Fruit fly (Drosophila melanogaster) whole organism, embryonic: Measurements from ENCODE around the gene Evi5.

Experiments
- Abd-B ChIP-seq: fragments of 200-800 bp; sonication (Bioruptor generic); optimal IDR thresholded peaks from 2 replicates; lab custom pipeline; 2018; ENCODE audit warnings: missing biosample characterization, mild to moderate bottlenecking, missing genetic modification characterization, moderate library complexity
- CG12744 ChIP-seq: fragments of 200-800 bp; sonication (Bioruptor generic); optimal IDR thresholded peaks from 2 replicates; lab custom pipeline; 2016; ENCODE audit warnings: missing biosample characterization, missing genetic modification characterization
- CG14965 ChIP-seq: fragments of 200-800 bp; sonication (Bioruptor generic); optimal IDR thresholded peaks from 2 replicates; lab custom pipeline; 2016; ENCODE audit warnings: missing biosample characterization, missing genetic modification characterization, borderline replicate concordance
- CG18476 ChIP-seq: fragments of 200-800 bp; sonication (Bioruptor generic); optimal IDR thresholded peaks from 2 replicates; lab custom pipeline; 2016; ENCODE audit warnings: missing biosample characterization, mild to moderate bottlenecking, missing genetic modification characterization
- CG30020 ChIP-seq: fragments of 200-800 bp; optimal IDR thresholded peaks from 2 replicates; lab custom pipeline; 2019; ENCODE audit warnings: missing biosample characterization, mild to moderate bottlenecking, missing genetic modification characterization, moderate library complexity
- CG4328 ChIP-seq: fragments of 200-800 bp; sonication (Bioruptor generic); optimal IDR thresholded peaks from 3 replicates; lab custom pipeline; 2017; ENCODE audit warnings: missing biosample characterization, missing genetic modification reagents, missing genetic modification characterization
- CG4360 ChIP-seq: fragments of 200-800 bp; sonication (Bioruptor generic); IDR thresholded peaks from 2 replicates; pipeline ENCODE4 v1.3.6; 2022; ENCODE audit warnings: missing biosample characterization, missing genetic modification characterization
- CG6175 ChIP-seq: fragments of 200-800 bp; sonication (Bioruptor generic); IDR thresholded peaks from 3 replicates; pipeline ENCODE4 v1.3.6; 2022; ENCODE audit warnings: missing biosample characterization, missing genetic modification characterization
- CG7928 ChIP-seq: fragments of 200-800 bp; sonication (Bioruptor generic); optimal IDR thresholded peaks from 2 replicates; lab custom pipeline; 2017; ENCODE audit warnings: missing biosample characterization, mild to moderate bottlenecking, missing genetic modification characterization
- CG9876 ChIP-seq: fragments of 200-800 bp; sonication (Bioruptor generic); optimal IDR thresholded peaks from 2 replicates; lab custom pipeline; 2016; ENCODE audit warnings: missing biosample characterization, missing genetic modification characterization
- CG9932 ChIP-seq: fragments of 200-800 bp; sonication (Bioruptor generic); IDR thresholded peaks from 2 replicates; pipeline ENCODE4 v1.3.6; 2022; ENCODE audit warnings: missing biosample characterization, missing genetic modification characterization
- Camta ChIP-seq: fragments of 200-800 bp; sonication (Bioruptor generic); optimal IDR thresholded peaks from 2 replicates; lab custom pipeline; 2016; ENCODE audit warnings: missing biosample characterization, missing genetic modification characterization
- Chrac-16 ChIP-seq: fragments of 200-800 bp; sonication (Bioruptor generic); optimal IDR thresholded peaks from 3 replicates; lab custom pipeline; 2016; ENCODE audit warnings: missing biosample characterization, missing genetic modification characterization
- Dbx ChIP-seq: fragments of 200-800 bp; sonication (Bioruptor generic); IDR thresholded peaks from 3 replicates; pipeline ENCODE4 v1.3.6; 2022; ENCODE audit warnings: missing biosample characterization, missing genetic modification characterization
- Dp ChIP-seq: fragments of 200-800 bp; sonication (Bioruptor generic); optimal IDR thresholded peaks from 2 replicates; lab custom pipeline; 2018; ENCODE audit warnings: missing biosample characterization, mild to moderate bottlenecking, missing genetic modification characterization, moderate library complexity
- E2f2 ChIP-seq: fragments of 200-800 bp; sonication (Bioruptor generic); IDR thresholded peaks from 2 replicates; pipeline ENCODE4 v1.3.6; 2022; ENCODE audit warnings: missing biosample characterization, missing genetic modification characterization
- HLHmδ ChIP-seq: fragments of 200-800 bp; sonication (Bioruptor generic); optimal IDR thresholded peaks from 2 replicates; lab custom pipeline; 2018; ENCODE audit warnings: missing biosample characterization, mild to moderate bottlenecking, missing genetic modification characterization, moderate library complexity
- Hey ChIP-seq: fragments of 200-800 bp; sonication (Bioruptor generic); optimal IDR thresholded peaks from 3 replicates; lab custom pipeline; 2018; ENCODE audit warnings: missing biosample characterization, mild to moderate bottlenecking, missing genetic modification characterization
- Hr51 ChIP-seq, 2 experiments: fragments of 200-800 bp; sonication (Bioruptor generic); optimal IDR thresholded peaks; 2 replicates in 1 of 2; 3 replicates in 1 of 2; lab custom pipeline; 2016 to 2018; ENCODE audit warnings: missing biosample characterization in 2 of 2, missing genetic modification characterization in 2 of 2, mild to moderate bottlenecking in 1 of 2, moderate library complexity in 1 of 2
- Hr78 ChIP-seq, 2 experiments: fragments of 200-800 bp in 1 of 2; fragments of >200 bp in 1 of 2; sonication (Bioruptor generic) in 1 of 2; optimal IDR thresholded peaks; 2 replicates each; lab custom pipeline; 2017 to 2019; ENCODE audit warnings: missing biosample characterization in 2 of 2, missing genetic modification characterization in 2 of 2, mild to moderate bottlenecking in 1 of 2, moderate library complexity in 1 of 2
- MBD-R2 ChIP-seq: fragments of 200-800 bp; sonication (Bioruptor generic); IDR thresholded peaks from 2 replicates; pipeline ENCODE4 v1.3.6; 2022; ENCODE audit warnings: missing biosample characterization, missing genetic modification characterization
- NK7.1 ChIP-seq: fragments of 200-800 bp; sonication (Bioruptor generic); optimal IDR thresholded peaks from 3 replicates; lab custom pipeline; 2016; ENCODE audit warnings: missing biosample characterization, missing genetic modification characterization
- Neu2 ChIP-seq: fragments of 200-800 bp; sonication (Bioruptor generic); optimal IDR thresholded peaks from 3 replicates; lab custom pipeline; 2016; ENCODE audit warnings: missing biosample characterization, missing genetic modification characterization, borderline replicate concordance
- Nf-YA ChIP-seq: fragments of 200-800 bp; sonication (Bioruptor generic); IDR thresholded peaks from 2 replicates; pipeline ENCODE4 v1.3.6; 2022; ENCODE audit warnings: missing biosample characterization, missing genetic modification characterization
- Opbp ChIP-seq: fragments of 200-800 bp; sonication (Bioruptor generic); IDR thresholded peaks from 3 replicates; pipeline ENCODE4 v1.3.6; 2022; ENCODE audit warnings: missing biosample characterization, missing genetic modification characterization; ENCODE audit not compliant: partially characterized antibody
- Sox100B ChIP-seq: fragments of 200-800 bp; sonication (Bioruptor generic); optimal IDR thresholded peaks from 3 replicates; lab custom pipeline; 2018; ENCODE audit warnings: missing biosample characterization, mild to moderate bottlenecking, missing genetic modification characterization
- Sry-β ChIP-seq: fragments of 200-800 bp; sonication (Bioruptor generic); optimal IDR thresholded peaks from 2 replicates; lab custom pipeline; 2018; ENCODE audit warnings: missing biosample characterization, mild to moderate bottlenecking, missing genetic modification characterization, moderate library complexity
- Xrp1 ChIP-seq: fragments of 200-800 bp; sonication (Bioruptor generic); IDR thresholded peaks from 2 replicates; pipeline ENCODE4 v1.3.6; 2022; ENCODE audit warnings: missing biosample characterization, missing genetic modification characterization
- abd-A ChIP-seq: fragments of 200-800 bp; sonication (Bioruptor generic); optimal IDR thresholded peaks from 3 replicates; lab custom pipeline; 2019; ENCODE audit warnings: missing biosample characterization, mild to moderate bottlenecking, missing genetic modification characterization, moderate library complexity
- bowl ChIP-seq: fragments of 200-800 bp; sonication (Bioruptor generic); IDR thresholded peaks from 2 replicates; pipeline ENCODE4 v1.3.6; 2022; ENCODE audit warnings: missing biosample characterization, missing genetic modification characterization
- caup ChIP-seq: fragments of 200-800 bp; sonication (Bioruptor generic); optimal IDR thresholded peaks from 3 replicates; lab custom pipeline; 2017; ENCODE audit warnings: missing biosample characterization, mild to moderate bottlenecking, missing genetic modification characterization, moderate library complexity; ENCODE audit not compliant: severe bottlenecking
- disco-r ChIP-seq: fragments of 200-800 bp; sonication (Bioruptor generic); optimal IDR thresholded peaks from 2 replicates; lab custom pipeline; 2016; ENCODE audit warnings: missing biosample characterization, missing genetic modification characterization
- dmrt11E ChIP-seq: fragments of 200-800 bp; sonication (Bioruptor generic); optimal IDR thresholded peaks from 3 replicates; lab custom pipeline; 2018; ENCODE audit warnings: missing biosample characterization, mild to moderate bottlenecking, missing genetic modification characterization, moderate library complexity
- en ChIP-seq: fragments of 200-800 bp; sonication (Bioruptor generic); optimal IDR thresholded peaks from 2 replicates; lab custom pipeline; 2016; ENCODE audit warnings: missing biosample characterization, missing genetic modification characterization
- exex ChIP-seq: fragments of 200-800 bp; sonication (Bioruptor generic); optimal IDR thresholded peaks from 4 replicates; lab custom pipeline; 2018; ENCODE audit warnings: missing biosample characterization, mild to moderate bottlenecking, missing genetic modification characterization, moderate library complexity
- eyg ChIP-seq: fragments of 200-800 bp; sonication (Bioruptor generic); optimal IDR thresholded peaks from 3 replicates; lab custom pipeline; 2016; ENCODE audit warnings: missing biosample characterization, missing genetic modification characterization
- fd64A ChIP-seq: fragments of 200-800 bp; sonication (Bioruptor generic); optimal IDR thresholded peaks from 3 replicates; lab custom pipeline; 2018; ENCODE audit warnings: missing biosample characterization, mild to moderate bottlenecking, missing genetic modification characterization
- gfzf ChIP-seq: fragments of 200-800 bp; sonication (Bioruptor generic); optimal IDR thresholded peaks from 2 replicates; lab custom pipeline; 2016; ENCODE audit warnings: missing biosample characterization, mild to moderate bottlenecking, missing genetic modification characterization, moderate library complexity
- grau ChIP-seq: fragments of 200-800 bp; optimal IDR thresholded peaks from 3 replicates; lab custom pipeline; 2019; ENCODE audit warnings: missing biosample characterization, mild to moderate bottlenecking, missing genetic modification characterization, moderate library complexity
- gsb-n ChIP-seq: fragments of 200-800 bp; sonication (Bioruptor generic); optimal IDR thresholded peaks from 3 replicates; lab custom pipeline; 2018; ENCODE audit warnings: missing biosample characterization, mild to moderate bottlenecking, missing genetic modification characterization
- knrl ChIP-seq: fragments of 200-800 bp; sonication (Bioruptor generic); IDR thresholded peaks from 3 replicates; pipeline ENCODE4 v1.3.6; 2022; ENCODE audit warnings: missing biosample characterization, missing genetic modification characterization; ENCODE audit not compliant: partially characterized antibody
- lola ChIP-seq, 3 experiments: fragments of >200 bp in 2 of 3; fragments of 200-800 bp in 1 of 3; sonication (Bioruptor generic) in 1 of 3; optimal IDR thresholded peaks; 2 replicates each; lab custom pipeline; 2017 to 2019; ENCODE audit warnings: missing biosample characterization in 3 of 3, missing genetic modification characterization in 3 of 3, mild to moderate bottlenecking in 1 of 3, moderate library complexity in 1 of 3
- odd ChIP-seq: fragments of 200-800 bp; sonication (Bioruptor generic); optimal IDR thresholded peaks from 2 replicates; lab custom pipeline; 2017; ENCODE audit warnings: missing biosample characterization, mild to moderate bottlenecking, missing genetic modification characterization
- pfk ChIP-seq: fragments of 200-800 bp; sonication (Bioruptor generic); optimal IDR thresholded peaks from 2 replicates; lab custom pipeline; 2018; ENCODE audit warnings: missing biosample characterization, mild to moderate bottlenecking, missing genetic modification characterization, moderate library complexity
- pzg ChIP-seq: fragments of 200-800 bp; sonication (Bioruptor generic); optimal IDR thresholded peaks from 3 replicates; lab custom pipeline; 2018; ENCODE audit warnings: missing biosample characterization, mild to moderate bottlenecking, missing genetic modification characterization, moderate library complexity
- run ChIP-seq: fragments of 200-800 bp; sonication (Bioruptor generic); optimal IDR thresholded peaks from 3 replicates; lab custom pipeline; 2018; ENCODE audit warnings: missing biosample characterization, mild to moderate bottlenecking, missing genetic modification characterization
- sisA ChIP-seq: fragments of 200-800 bp; sonication (Bioruptor generic); IDR thresholded peaks from 2 replicates; pipeline ENCODE4 v1.3.6; 2022; ENCODE audit warnings: missing biosample characterization, missing genetic modification characterization
- slou ChIP-seq: fragments of 200-800 bp; sonication (Bioruptor generic); optimal IDR thresholded peaks from 3 replicates; lab custom pipeline; 2016; ENCODE audit warnings: missing biosample characterization, missing genetic modification characterization
- vfl ChIP-seq: fragments of 200-800 bp; sonication (Bioruptor generic); optimal IDR thresholded peaks from 2 replicates; lab custom pipeline; 2016; ENCODE audit warnings: missing biosample characterization, missing genetic modification characterization
- zf30C ChIP-seq: fragments of 200-800 bp; sonication (Bioruptor generic); optimal IDR thresholded peaks from 3 replicates; lab custom pipeline; 2018; ENCODE audit warnings: missing biosample characterization, mild to moderate bottlenecking, missing genetic modification characterization

Gene Evi5

DNA sequence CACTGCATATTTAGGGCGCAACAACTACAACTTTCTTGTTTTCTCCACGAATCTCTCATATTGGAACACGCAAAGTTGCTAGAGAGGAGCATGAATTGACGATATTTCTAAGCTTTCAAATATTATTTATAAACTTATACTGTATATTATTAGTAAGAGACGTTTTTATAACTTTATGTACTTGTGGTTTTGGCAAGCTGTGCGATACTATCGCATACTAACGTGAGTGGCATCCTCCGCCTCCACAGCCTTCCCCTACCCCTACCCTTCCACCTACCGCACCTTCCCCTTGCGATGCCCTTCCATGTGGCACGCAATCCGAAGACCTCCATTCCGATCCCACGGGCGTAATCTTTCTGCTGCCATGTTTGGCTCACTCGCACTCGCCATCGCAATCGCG is 14.1 kb upstream of the Evi5 start (continued):
- TF ChIP-seq CG12744 (GFP tag; lab: Kevin White, UChicago): no peak
- no peak for TF ChIP-seq CG7928 (GFP tag; lab: Kevin White, UChicago)
- TF ChIP-seq disco-r: no peak
- TF ChIP-seq CG9876: no peak
- TF ChIP-seq vfl: no peak
- TF ChIP-seq slou (GFP tag; lab: Kevin White, UChicago): no peak
- TF ChIP-seq Sox100B (GFP tag; lab: Kevin White, UChicago): peak; percentile 4
- no peak for TF ChIP-seq run
- no peak for TF ChIP-seq MBD-R2 (GFP tag; lab: Robert Waterston, UW)
- no peak for TF ChIP-seq en (GFP tag; lab: Kevin White, UChicago)
- TF ChIP-seq caup: no peak
- TF ChIP-seq knrl (GFP tag; lab: Robert Waterston, UW): peak; percentile 40; the same call in 1 of the 3 replicates
- TF ChIP-seq Xrp1 (GFP tag; lab: Robert Waterston, UW): no peak
- no peak for TF ChIP-seq zf30C
- no peak for TF ChIP-seq pzg (GFP tag; lab: Kevin White, UChicago)
- no peak for TF ChIP-seq Dbx (GFP tag; lab: Robert Waterston, UW)
- peak; percentile 23; the same call in 1 of the 2 replicates for TF ChIP-seq E2f2
- TF ChIP-seq Hr78 (GFP tag; optimal IDR thresholded peaks at IDR 0.05; lab: Kevin White, UChicago): no peak
- TF ChIP-seq Chrac-16 (GFP tag; lab: Kevin White, UChicago): no peak
- no peak for TF ChIP-seq Sry-β
- no peak for TF ChIP-seq CG4328 (GFP tag; lab: Kevin White, UChicago)
- TF ChIP-seq Neu2 (GFP tag; lab: Kevin White, UChicago): no peak
- TF ChIP-seq NK7.1: no peak
- TF ChIP-seq HLHmδ (GFP tag; lab: Kevin White, UChicago): no peak
- peak; percentile 43 for TF ChIP-seq CG9932 (GFP tag; lab: Robert Waterston, UW)
- no peak for TF ChIP-seq abd-A
- no peak for TF ChIP-seq fd64A (GFP tag; lab: Kevin White, UChicago)
- no peak for TF ChIP-seq CG6175
- TF ChIP-seq dmrt11E (tag; lab: Kevin White, UChicago): no peak
- peak in 1 of 2 experiments; percentile 3 for TF ChIP-seq Hr51 (GFP tag; optimal IDR thresholded peaks at IDR 0.05; lab: Kevin White, UChicago)
- no peak for TF ChIP-seq sisA (GFP tag; lab: Robert Waterston, UW)
- TF ChIP-seq lola (GFP tag; optimal IDR thresholded peaks at IDR 0.05; lab: Kevin White, UChicago): no peak
- TF ChIP-seq Opbp: no peak
- no peak for TF ChIP-seq gsb-n
- TF ChIP-seq pfk (GFP tag; lab: Kevin White, UChicago): no peak
- no peak for TF ChIP-seq CG14965
- no peak for TF ChIP-seq eyg (GFP tag; lab: Kevin White, UChicago)
- TF ChIP-seq Dp (GFP tag; lab: Kevin White, UChicago): no peak
- no peak for TF ChIP-seq Camta
- TF ChIP-seq Nf-YA: 0 out of 2 replicates have a peak, but pooled peaks have one; percentile 24
- no peak for TF ChIP-seq bowl (GFP tag; lab: Robert Waterston, UW)
- TF ChIP-seq odd (GFP tag; lab: Kevin White, UChicago): no peak
- TF ChIP-seq CG30020: no peak
- no peak for TF ChIP-seq CG18476
- no peak for TF ChIP-seq Abd-B (GFP tag; lab: Kevin White, UChicago)
- TF ChIP-seq CG4360 (GFP tag; lab: Robert Waterston, UW): no peak
- TF ChIP-seq Hey (tag; lab: Kevin White, UChicago): no peak
- no peak for TF ChIP-seq gfzf (GFP tag; lab: Kevin White, UChicago)
- no peak for TF ChIP-seq exex (tag; lab: Kevin White, UChicago)
- peak; percentile 8 for TF ChIP-seq grau
